Worm (Caenorhabditis elegans) whole organism, young adult: Measurements from ENCODE around the gene spp-28.

Source experiments
- B0035.1 ChIP-seq: sonication (generic microtip); optimal IDR thresholded peaks from 2 replicates; lab custom pipeline; 2016; ENCODE audit warnings: missing genetic modification characterization, mild to moderate bottlenecking, missing compliant biosample characterization, missing genotype, missing genetic modification reagents
- B0261.1 ChIP-seq: sonication (generic microtip); optimal IDR thresholded peaks from 2 replicates; lab custom pipeline; 2016; ENCODE audit warnings: mild to moderate bottlenecking, missing genetic modification characterization, moderate library complexity, missing compliant biosample characterization
- F23B12.7 ChIP-seq: sonication (generic microtip); optimal IDR thresholded peaks from 2 replicates; lab custom pipeline; 2017; ENCODE audit warnings: missing genetic modification characterization, mild to moderate bottlenecking, missing compliant biosample characterization, antibody characterized with exemption, moderate library complexity; ENCODE audit not compliant: insufficient read depth
- F33H1.4 ChIP-seq: fragments of 200-800 bp; sonication (Bioruptor generic); IDR thresholded peaks from 2 replicates; pipeline ENCODE4 v1.3.6; 2022; ENCODE audit warnings: missing genetic modification reagents, missing genetic modification characterization, missing compliant biosample characterization
- F39B2.1 ChIP-seq: fragments of 200-800 bp; sonication (Bioruptor generic); IDR thresholded peaks from 2 replicates; pipeline ENCODE4 v1.3.6; 2022; ENCODE audit warnings: missing genetic modification reagents, missing genetic modification characterization, missing compliant biosample characterization
- F55B11.4 ChIP-seq: sonication (generic microtip); optimal IDR thresholded peaks from 2 replicates; lab custom pipeline; 2016; ENCODE audit warnings: missing compliant biosample characterization, missing genetic modification characterization, borderline replicate concordance; ENCODE audit not compliant: insufficient read depth
- F57C9.4 ChIP-seq: sonication (generic microtip); optimal IDR thresholded peaks from 2 replicates; lab custom pipeline; 2017; ENCODE audit warnings: mild to moderate bottlenecking, missing genetic modification characterization, missing compliant biosample characterization
- K11D2.4 ChIP-seq: fragments of 200-800 bp; sonication (Bioruptor generic); IDR thresholded peaks from 2 replicates; pipeline ENCODE4 v1.3.6; 2022; ENCODE audit warnings: missing genetic modification reagents, missing genetic modification characterization, missing compliant biosample characterization
- T07F8.4 ChIP-seq: sonication (generic microtip); optimal IDR thresholded peaks from 2 replicates; lab custom pipeline; 2016; ENCODE audit warnings: mild to moderate bottlenecking, missing genetic modification characterization, moderate library complexity, missing compliant biosample characterization
- Y53G8AR.9 ChIP-seq: fragments of 200-800 bp; sonication (Bioruptor generic); conservative IDR thresholded peaks from 2 replicates; pipeline ENCODE4 v1.3.6; 2022; ENCODE audit warnings: missing genetic modification reagents, missing genetic modification characterization, missing compliant biosample characterization
- Y56A3A.18 ChIP-seq: fragments of 200-800 bp; sonication (Bioruptor generic); IDR thresholded peaks from 2 replicates; pipeline ENCODE4 v1.3.6; 2022; ENCODE audit warnings: missing genetic modification reagents, missing genetic modification characterization, missing compliant biosample characterization
- akir-1 ChIP-seq: fragments of 200-800 bp; sonication (Bioruptor generic); optimal IDR thresholded peaks from 2 replicates; lab custom pipeline; 2018; ENCODE audit warnings: mild to moderate bottlenecking, missing genetic modification characterization, moderate library complexity, missing compliant biosample characterization
- aptf-3 ChIP-seq: fragments of 200-800 bp; sonication (Bioruptor generic); IDR thresholded peaks from 2 replicates; pipeline ENCODE4 v1.3.6; 2022; ENCODE audit warnings: missing genetic modification characterization, missing compliant biosample characterization
- attf-5 ChIP-seq: fragments of 200-800 bp; sonication (Bioruptor generic); optimal IDR thresholded peaks from 2 replicates; lab custom pipeline; 2018; ENCODE audit warnings: mild to moderate bottlenecking, missing genetic modification characterization, missing compliant biosample characterization
- cebp-1 ChIP-seq, 2 experiments: fragments of 200-800 bp in 1 of 2; sonication (Bioruptor generic) in 1 of 2; sonication (generic microtip) in 1 of 2; IDR thresholded peaks in 1 of 2; optimal IDR thresholded peaks in 1 of 2; 2 replicates each; pipeline versions ENCODE4 v1.3.6 to Lab custom; 2017 to 2022; ENCODE audit warnings: missing compliant biosample characterization in 2 of 2, missing genetic modification characterization in 2 of 2, mild to moderate bottlenecking in 1 of 2, missing genetic modification reagents in 1 of 2, moderate library complexity in 1 of 2
- cebp-2 ChIP-seq: fragments of 200-800 bp; sonication (Bioruptor generic); IDR thresholded peaks from 2 replicates; pipeline ENCODE4 v1.3.6; 2022; ENCODE audit warnings: missing genetic modification characterization, missing compliant biosample characterization
- ceh-100 ChIP-seq: fragments of 200-800 bp; sonication (Bioruptor generic); IDR thresholded peaks from 2 replicates; pipeline ENCODE4 v1.3.6; 2022; ENCODE audit warnings: missing genetic modification reagents, missing genetic modification characterization, missing compliant biosample characterization
- ceh-79 ChIP-seq: sonication (generic microtip); optimal IDR thresholded peaks from 2 replicates; lab custom pipeline; 2017; ENCODE audit warnings: mild to moderate bottlenecking, missing genetic modification characterization, missing compliant biosample characterization
- chd-7 ChIP-seq: sonication (generic microtip); optimal IDR thresholded peaks from 2 replicates; lab custom pipeline; 2016; ENCODE audit warnings: mild to moderate bottlenecking, missing genetic modification characterization, moderate library complexity, missing compliant biosample characterization
- die-1 ChIP-seq: sonication (generic microtip); optimal IDR thresholded peaks from 2 replicates; lab custom pipeline; 2016; ENCODE audit warnings: missing genotype, mild to moderate bottlenecking, missing genetic modification characterization, missing compliant biosample characterization
- dox-1 ChIP-seq: fragments of 200-800 bp; sonication (Bioruptor generic); IDR thresholded peaks from 2 replicates; pipeline ENCODE4 v1.3.6; 2022; ENCODE audit warnings: missing genetic modification reagents, missing genetic modification characterization, missing compliant biosample characterization
- egl-44 ChIP-seq: fragments of 200-800 bp; sonication (Bioruptor generic); IDR thresholded peaks from 2 replicates; pipeline ENCODE4 v1.3.6; 2022; ENCODE audit warnings: missing genetic modification reagents, missing genetic modification characterization, missing compliant biosample characterization
- egrh-3 ChIP-seq: fragments of 200-800 bp; sonication (Bioruptor generic); IDR thresholded peaks from 2 replicates; pipeline ENCODE4 v1.3.6; 2022; ENCODE audit warnings: missing genetic modification reagents, missing genetic modification characterization, missing compliant biosample characterization
- ekl-4 ChIP-seq: fragments of 200-800 bp; sonication (Bioruptor generic); IDR thresholded peaks from 2 replicates; pipeline ENCODE4 v1.3.6; 2022; ENCODE audit warnings: missing genetic modification reagents, missing genetic modification characterization, missing compliant biosample characterization
- gei-17 ChIP-seq: fragments of 200-800 bp; sonication (Bioruptor generic); optimal IDR thresholded peaks from 2 replicates; lab custom pipeline; 2018; ENCODE audit warnings: mild to moderate bottlenecking, missing genetic modification characterization, missing compliant biosample characterization
- hlh-12 ChIP-seq: sonication (generic microtip); optimal IDR thresholded peaks from 2 replicates; lab custom pipeline; 2016; ENCODE audit warnings: missing genetic modification characterization, missing compliant biosample characterization
- hlh-26 ChIP-seq: fragments of 200-800 bp; sonication (Bioruptor generic); conservative IDR thresholded peaks from 2 replicates; pipeline ENCODE4 v1.3.6; 2022; ENCODE audit warnings: missing genetic modification reagents, missing genetic modification characterization, missing compliant biosample characterization
- hmg-20 ChIP-seq: fragments of 200-800 bp; sonication (Bioruptor generic); IDR thresholded peaks from 2 replicates; pipeline ENCODE4 v1.3.6; 2022; ENCODE audit warnings: missing genetic modification reagents, missing genetic modification characterization, missing compliant biosample characterization
- hrde-1 ChIP-seq: sonication (generic microtip); optimal IDR thresholded peaks from 2 replicates; lab custom pipeline; 2016; ENCODE audit warnings: missing genetic modification characterization, mild to moderate bottlenecking, missing compliant biosample characterization, moderate library complexity, missing genotype, missing genetic modification reagents, borderline replicate concordance
- lin-35 ChIP-seq, 3 experiments: fragments of 150-350 bp in 2 of 3; sonication (generic microtip) in 1 of 3; optimal IDR thresholded peaks; 2 replicates each; lab custom pipeline; 2014 to 2018; ENCODE audit warnings: missing biosample characterization in 3 of 3, missing genetic modification characterization in 3 of 3, missing genetic modification reagents in 3 of 3
- lir-1 ChIP-seq: fragments of 200-800 bp; sonication (Bioruptor generic); conservative IDR thresholded peaks from 2 replicates; pipeline ENCODE4 v1.3.6; 2022; ENCODE audit warnings: missing genetic modification reagents, missing genetic modification characterization, missing compliant biosample characterization
- lsl-1 ChIP-seq: fragments of 200-800 bp; sonication (Bioruptor generic); optimal IDR thresholded peaks from 2 replicates; lab custom pipeline; 2018; ENCODE audit warnings: mild to moderate bottlenecking, missing genetic modification characterization, moderate library complexity, missing compliant biosample characterization
- madf-3 ChIP-seq: fragments of 200-800 bp; sonication (Bioruptor generic); IDR thresholded peaks from 2 replicates; pipeline ENCODE4 v1.3.6; 2022; ENCODE audit warnings: missing genetic modification reagents, missing genetic modification characterization, missing compliant biosample characterization
- nfya-1 ChIP-seq: sonication (generic microtip); optimal IDR thresholded peaks from 2 replicates; lab custom pipeline; 2017; ENCODE audit warnings: antibody characterized with exemption, missing compliant biosample characterization, missing genetic modification characterization, borderline replicate concordance; ENCODE audit not compliant: insufficient read depth
- nfya-2 ChIP-seq: fragments of 200-800 bp; sonication (Bioruptor generic); IDR thresholded peaks from 2 replicates; pipeline ENCODE4 v1.3.6; 2022; ENCODE audit warnings: missing genetic modification reagents, missing genetic modification characterization, missing compliant biosample characterization
- nfyb-1 ChIP-seq: fragments of 200-800 bp; sonication (Bioruptor generic); IDR thresholded peaks from 2 replicates; pipeline ENCODE4 v1.3.6; 2022; ENCODE audit warnings: missing genetic modification reagents, missing genetic modification characterization, missing compliant biosample characterization
- nhr-120 ChIP-seq: fragments of 200-800 bp; sonication (Bioruptor generic); IDR thresholded peaks from 2 replicates; pipeline ENCODE4 v1.3.6; 2022; ENCODE audit warnings: missing genetic modification characterization, missing compliant biosample characterization
- pbrm-1 ChIP-seq: fragments of 200-800 bp; sonication (Bioruptor generic); IDR thresholded peaks from 2 replicates; pipeline ENCODE4 v1.3.6; 2022; ENCODE audit warnings: missing genetic modification reagents, missing genetic modification characterization, missing compliant biosample characterization
- pha-4 ChIP-seq: fragments of 150-350 bp; sonication (generic microtip); optimal IDR thresholded peaks from 2 replicates; lab custom pipeline; 2014; ENCODE audit warnings: missing biosample characterization, missing genetic modification reagents, missing genetic modification characterization
- rpc-1 ChIP-seq, 2 experiments: fragments of 150-350 bp in 1 of 2; sonication (generic microtip) in 1 of 2; optimal IDR thresholded peaks; 2 replicates each; lab custom pipeline; 2014 to 2018; ENCODE audit warnings: missing biosample characterization in 1 of 2, missing genetic modification characterization in 1 of 2, missing genetic modification reagents in 1 of 2, missing genotype in 1 of 2
- sdz-38 ChIP-seq: sonication (generic microtip); optimal IDR thresholded peaks from 2 replicates; lab custom pipeline; 2016; ENCODE audit warnings: missing genotype, missing genetic modification characterization, missing compliant biosample characterization
- snpc-3.4 ChIP-seq: sonication (generic microtip); optimal IDR thresholded peaks from 2 replicates; lab custom pipeline; 2017; ENCODE audit warnings: missing genetic modification characterization, mild to moderate bottlenecking, missing compliant biosample characterization, antibody characterized with exemption, moderate library complexity, missing genotype, missing genetic modification reagents
- snpc-4 ChIP-seq, 5 experiments: fragments of 150-350 bp in 1 of 5; sonication (generic microtip) in 4 of 5; optimal IDR thresholded peaks; 2 replicates each; lab custom pipeline; 2014 to 2018; ENCODE audit warnings: missing genetic modification characterization in 5 of 5, missing biosample characterization in 3 of 5, antibody characterized with exemption in 2 of 5, mild to moderate bottlenecking in 2 of 5, missing compliant biosample characterization in 2 of 5, missing genotype in 2 of 5, moderate library complexity in 2 of 5, missing genetic modification reagents in 1 of 5
- unc-130 ChIP-seq: sonication (generic microtip); optimal IDR thresholded peaks from 2 replicates; lab custom pipeline; 2016; ENCODE audit warnings: missing genetic modification reagents, missing genetic modification characterization, missing compliant biosample characterization
- zim-3 ChIP-seq: sonication (generic microtip); optimal IDR thresholded peaks from 2 replicates; lab custom pipeline; 2017; ENCODE audit warnings: mild to moderate bottlenecking, missing genetic modification characterization, moderate library complexity, missing compliant biosample characterization
- ztf-25 ChIP-seq: fragments of 200-800 bp; sonication (Bioruptor generic); IDR thresholded peaks from 2 replicates; pipeline ENCODE4 v1.3.6; 2022; ENCODE audit warnings: missing genetic modification reagents, missing genetic modification characterization, missing compliant biosample characterization
- ztf-6 ChIP-seq: fragments of 200-800 bp; sonication (Bioruptor generic); IDR thresholded peaks from 2 replicates; pipeline ENCODE4 v1.3.6; 2022; ENCODE audit warnings: missing genetic modification reagents, missing genetic modification characterization, missing compliant biosample characterization

The spp-28 gene

DNA sequence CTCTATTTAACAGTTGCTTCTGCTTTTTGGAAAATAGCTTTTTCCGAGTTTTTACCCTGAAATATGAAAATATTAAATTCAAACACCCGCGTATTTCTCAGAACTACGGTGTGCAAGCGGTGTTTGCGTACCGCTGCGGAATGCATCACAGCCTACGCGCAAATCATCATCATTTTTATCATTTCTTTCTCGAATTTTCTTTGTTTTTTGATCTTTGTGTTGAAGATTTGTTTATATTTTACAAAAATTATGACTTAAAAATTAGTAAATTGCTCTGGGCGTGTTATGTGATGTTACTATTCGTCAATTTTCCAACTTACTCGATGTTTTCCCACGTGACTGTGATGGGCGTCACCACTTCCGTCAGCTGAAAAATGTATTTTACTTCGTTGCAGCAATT lies 39.2 kb downstream of the spp-28 start (continued):
- no peak for TF ChIP-seq snpc-3.4 (tag; lab: Kevin White, UChicago)
- TF ChIP-seq T07F8.4, result no peak
- TF ChIP-seq F33H1.4 (GFP tag; lab: Robert Waterston, UW), result peak; percentile 32; the same call in 1 of the 2 replicates
- peak; percentile 40 for TF ChIP-seq F23B12.7 (tag; lab: Kevin White, UChicago)
- TF ChIP-seq hlh-12 (tag; lab: Kevin White, UChicago), result no peak
- no peak for TF ChIP-seq zim-3 (tag; lab: Kevin White, UChicago)
- TF ChIP-seq ceh-79 (tag; lab: Kevin White, UChicago), result no peak
- no peak for TF ChIP-seq unc-130 (GFP tag; lab: Kevin White, UChicago)
- peak; percentile 23; the same call in 1 of the 2 replicates for TF ChIP-seq nfyb-1 (GFP tag; lab: Robert Waterston, UW)
- peak; percentile 48 for TF ChIP-seq dox-1 (GFP tag; lab: Robert Waterston, UW)
- TF ChIP-seq F39B2.1, result no peak
- TF ChIP-seq ekl-4 (GFP tag; lab: Robert Waterston, UW), result peak; percentile 59
- no peak for TF ChIP-seq chd-7
- no peak for TF ChIP-seq nfya-1
- no peak for TF ChIP-seq hmg-20
- TF ChIP-seq gei-17 (GFP tag; lab: Kevin White, UChicago), result no peak
- peak; percentile 61 for TF ChIP-seq attf-5
- TF ChIP-seq ceh-100, result no peak
- TF ChIP-seq ztf-25 (GFP tag; lab: Robert Waterston, UW), result no peak
- no peak for TF ChIP-seq sdz-38
- peak; percentile 74 for TF ChIP-seq lsl-1 (GFP tag; lab: Kevin White, UChicago)
- TF ChIP-seq Y53G8AR.9 (GFP tag; lab: Robert Waterston, UW), result no peak
- no peak for TF ChIP-seq egl-44 (GFP tag; lab: Robert Waterston, UW)
- TF ChIP-seq egrh-3 (GFP tag; lab: Robert Waterston, UW), result no peak
- no peak for TF ChIP-seq pbrm-1 (GFP tag; lab: Robert Waterston, UW)
- no peak for TF ChIP-seq B0261.1 (tag; lab: Kevin White, UChicago)
- no peak for TF ChIP-seq hlh-26
- TF ChIP-seq Y56A3A.18 (GFP tag; lab: Robert Waterston, UW), result no peak
- TF ChIP-seq K11D2.4, result no peak
- no peak for TF ChIP-seq F57C9.4 (tag; lab: Kevin White, UChicago)
- no peak for TF ChIP-seq snpc-4 (GFP tag; optimal IDR thresholded peaks at IDR 0.05; lab: Kevin White, UChicago)
- peak in 3 of 4 experiments; percentile 7 to 39 (median 12) for TF ChIP-seq snpc-4 (tag; optimal IDR thresholded peaks at IDR 0.05; lab: Kevin White, UChicago)
- no peak for TF ChIP-seq aptf-3 (GFP tag; lab: Robert Waterston, UW)
- TF ChIP-seq ztf-6 (GFP tag; lab: Robert Waterston, UW), result no peak
- no peak for TF ChIP-seq die-1 (tag; lab: Kevin White, UChicago)
- no peak for TF ChIP-seq madf-3 (GFP tag; lab: Robert Waterston, UW)
- peak; percentile 4 for TF ChIP-seq rpc-1 (optimal IDR thresholded peaks at IDR 0.05; lab: Kevin White, UChicago)
- TF ChIP-seq rpc-1 (tag; optimal IDR thresholded peaks at IDR 0.05; lab: Kevin White, UChicago), result no peak
- TF ChIP-seq pha-4 (tag; lab: Kevin White, UChicago), result no peak
- no peak for TF ChIP-seq cebp-2 (GFP tag; lab: Robert Waterston, UW)
- TF ChIP-seq lin-35 (GFP tag; optimal IDR thresholded peaks at IDR 0.05; lab: Kevin White, UChicago), result peak in 2 of 3 experiments; percentile 17 to 94
- no peak for TF ChIP-seq B0035.1 (tag; lab: Kevin White, UChicago)
- no peak for TF ChIP-seq lir-1
- peak; percentile 9; the same call in 1 of the 2 replicates for TF ChIP-seq cebp-1 (GFP tag; IDR thresholded peaks at IDR 0.05; lab: Robert Waterston, UW)
- TF ChIP-seq cebp-1 (tag; optimal IDR thresholded peaks at IDR 0.05; lab: Kevin White, UChicago), result peak; percentile 64
- no peak for TF ChIP-seq nfya-2
- TF ChIP-seq nhr-120 (GFP tag; lab: Robert Waterston, UW), result no peak
- TF ChIP-seq hrde-1 (tag; lab: Kevin White, UChicago), result no peak
- TF ChIP-seq F55B11.4, result no peak
- no peak for TF ChIP-seq akir-1 (GFP tag; lab: Kevin White, UChicago)
